Worm (Caenorhabditis elegans) whole organism, L3 larva: Measurements from ENCODE around the gene K02E2.6.

ENCODE experiments used
- ama-1 ChIP-seq: fragments of 150-350 bp; optimal IDR thresholded peaks from 2 replicates; lab custom pipeline; 2018
- ceh-28 ChIP-seq: fragments of 150-350 bp; optimal IDR thresholded peaks from 2 replicates; lab custom pipeline; 2014; ENCODE audit warnings: missing biosample characterization, missing genetic modification reagents, missing genetic modification characterization
- egl-27 ChIP-seq: sonication (generic microtip); optimal IDR thresholded peaks from 4 replicates; lab custom pipeline; 2017; ENCODE audit warnings: missing biosample characterization, missing genetic modification reagents, missing genetic modification characterization
- egl-5 ChIP-seq: fragments of 150-350 bp; optimal IDR thresholded peaks from 2 replicates; lab custom pipeline; 2017; ENCODE audit warnings: missing biosample characterization, missing genetic modification reagents, missing genetic modification characterization, inconsistent platforms
- elt-3 ChIP-seq, 3 experiments: fragments of 150-350 bp in 1 of 3; sonication (generic microtip) in 2 of 3; optimal IDR thresholded peaks; 2 replicates in 2 of 3; 4 replicates in 1 of 3; lab custom pipeline; 2014 to 2017; ENCODE audit warnings: missing biosample characterization in 3 of 3, missing genetic modification characterization in 3 of 3
- eor-1 ChIP-seq, 2 experiments: fragments of 150-350 bp; optimal IDR thresholded peaks; 2 replicates each; lab custom pipeline; 2014 to 2018; ENCODE audit warnings: missing biosample characterization in 2 of 2, missing genetic modification characterization in 2 of 2
- fkh-2 ChIP-seq: fragments of 150-350 bp; optimal IDR thresholded peaks from 2 replicates; lab custom pipeline; 2014; ENCODE audit warnings: missing biosample characterization, missing genetic modification reagents, missing genetic modification characterization
- hmg-11 ChIP-seq: sonication (generic microtip); optimal IDR thresholded peaks from 2 replicates; lab custom pipeline; 2016; ENCODE audit warnings: missing genetic modification characterization, missing compliant biosample characterization
- jun-1 ChIP-seq: fragments of 150-350 bp; optimal IDR thresholded peaks from 2 replicates; lab custom pipeline; 2014; ENCODE audit warnings: missing biosample characterization, missing genetic modification reagents, missing genetic modification characterization
- lin-15B ChIP-seq: fragments of 150-350 bp; optimal IDR thresholded peaks from 2 replicates; lab custom pipeline; 2014; ENCODE audit warnings: missing biosample characterization, missing genetic modification characterization
- lin-39 ChIP-seq: fragments of 150-350 bp; optimal IDR thresholded peaks from 2 replicates; lab custom pipeline; 2018; ENCODE audit warnings: missing biosample characterization, missing genetic modification reagents, missing genetic modification characterization
- lsy-12 ChIP-seq: sonication (generic microtip); optimal IDR thresholded peaks from 2 replicates; lab custom pipeline; 2016; ENCODE audit warnings: mild to moderate bottlenecking, missing genetic modification characterization, missing compliant biosample characterization
- mml-1 ChIP-seq: fragments of 150-350 bp; sonication (generic microtip); optimal IDR thresholded peaks from 3 replicates; lab custom pipeline; 2014; ENCODE audit warnings: missing biosample characterization, missing genetic modification characterization
- nfya-1 ChIP-seq: sonication (generic microtip); optimal IDR thresholded peaks from 2 replicates; lab custom pipeline; 2017; ENCODE audit warnings: missing genetic modification characterization, mild to moderate bottlenecking, missing compliant biosample characterization, antibody characterized with exemption, moderate library complexity; ENCODE audit not compliant: insufficient read depth
- nhr-11 ChIP-seq: fragments of 150-350 bp; optimal IDR thresholded peaks from 2 replicates; lab custom pipeline; 2014; ENCODE audit warnings: missing biosample characterization, missing genetic modification characterization
- nhr-12 ChIP-seq: fragments of 150-350 bp; optimal IDR thresholded peaks from 2 replicates; lab custom pipeline; 2014; ENCODE audit warnings: missing biosample characterization, missing genetic modification characterization
- nhr-23 ChIP-seq: fragments of 150-350 bp; optimal IDR thresholded peaks from 2 replicates; lab custom pipeline; 2014; ENCODE audit warnings: missing biosample characterization, missing genetic modification reagents, missing genetic modification characterization
- nhr-237 ChIP-seq: fragments of 150-350 bp; optimal IDR thresholded peaks from 2 replicates; lab custom pipeline; 2014; ENCODE audit warnings: missing biosample characterization, missing genetic modification characterization
- nhr-25 ChIP-seq: sonication (generic microtip); optimal IDR thresholded peaks from 2 replicates; lab custom pipeline; 2017; ENCODE audit warnings: missing biosample characterization, missing genetic modification characterization
- nhr-43 ChIP-seq: sonication (generic microtip); optimal IDR thresholded peaks from 2 replicates; lab custom pipeline; 2016; ENCODE audit warnings: mild to moderate bottlenecking, missing genetic modification characterization, missing compliant biosample characterization; ENCODE audit not compliant: poor library complexity, severe bottlenecking
- nhr-67 ChIP-seq: fragments of 150-350 bp; optimal IDR thresholded peaks from 2 replicates; lab custom pipeline; 2014; ENCODE audit warnings: missing biosample characterization, missing genetic modification characterization
- nhr-76 ChIP-seq: fragments of 150-350 bp; sonication (generic microtip); optimal IDR thresholded peaks from 5 replicates; lab custom pipeline; 2014; ENCODE audit warnings: missing biosample characterization, missing genetic modification characterization
- nhr-77 ChIP-seq: fragments of 150-350 bp; optimal IDR thresholded peaks from 2 replicates; lab custom pipeline; 2014; ENCODE audit warnings: missing biosample characterization, missing genetic modification characterization
- pha-4 ChIP-seq: fragments of 150-350 bp; optimal IDR thresholded peaks from 2 replicates; lab custom pipeline; 2014; ENCODE audit warnings: missing biosample characterization, missing genetic modification reagents, missing genetic modification characterization
- pqm-1 ChIP-seq: fragments of 150-350 bp; optimal IDR thresholded peaks from 2 replicates; lab custom pipeline; 2017; ENCODE audit warnings: missing biosample characterization, missing genetic modification characterization, inconsistent platforms
- sea-2 ChIP-seq: fragments of 150-350 bp; sonication (generic microtip); optimal IDR thresholded peaks from 4 replicates; lab custom pipeline; 2014; ENCODE audit warnings: missing biosample characterization, missing genetic modification reagents, missing genetic modification characterization
- skn-1 ChIP-seq: fragments of 150-350 bp; optimal IDR thresholded peaks from 2 replicates; lab custom pipeline; 2014; ENCODE audit warnings: missing biosample characterization, missing genetic modification characterization
- snpc-4 ChIP-seq: fragments of 150-350 bp; optimal IDR thresholded peaks from 2 replicates; lab custom pipeline; 2014; ENCODE audit warnings: missing biosample characterization, missing genetic modification characterization
- unc-62 ChIP-seq: fragments of 150-350 bp; sonication (generic microtip); optimal IDR thresholded peaks from 4 replicates; lab custom pipeline; 2014; ENCODE audit warnings: missing biosample characterization, missing genetic modification reagents, missing genetic modification characterization
- zag-1 ChIP-seq: fragments of 150-350 bp; optimal IDR thresholded peaks from 2 replicates; lab custom pipeline; 2014; ENCODE audit warnings: missing biosample characterization, missing genetic modification characterization
- ztf-4 ChIP-seq: fragments of 150-350 bp; optimal IDR thresholded peaks from 2 replicates; lab custom pipeline; 2014; ENCODE audit warnings: missing biosample characterization, missing genetic modification characterization

K02E2.6 gene

DNA sequence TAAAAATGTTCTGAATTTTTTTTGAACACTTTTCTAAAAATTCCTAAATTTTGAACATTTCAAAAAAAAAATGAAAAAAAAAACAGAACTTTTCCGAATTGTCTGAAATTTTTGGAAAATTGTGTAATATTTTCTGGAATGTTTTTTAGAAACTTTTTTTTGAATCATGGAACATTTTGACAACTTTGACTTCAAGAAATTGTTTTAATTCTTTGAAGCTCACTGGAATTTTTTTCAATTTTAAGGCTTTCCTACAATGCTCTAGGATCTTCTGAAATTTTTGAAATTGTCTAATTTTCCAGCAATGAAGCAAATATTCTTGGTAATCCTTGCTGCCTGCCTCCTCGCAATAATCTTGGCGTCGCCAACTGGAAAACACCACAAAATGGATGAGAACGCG lies 5.1 kb upstream of the K02E2.6 start, which contains the start of gene ins-35:
TSS of gene ins-35 (plus strand) at position 301 of the 400 bp plus-strand sequence.
- no peak for TF ChIP-seq nhr-25
- no peak for TF ChIP-seq egl-5
- no peak for TF ChIP-seq nhr-67
- no peak for TF ChIP-seq ceh-28
- no peak for TF ChIP-seq nhr-12 (tag; lab: Kevin White, UChicago)

ce11 chrV:20376070-20376469 lies 4.3 kb upstream of the K02E2.6 start:
- TF ChIP-seq nhr-76 (tag; lab: Kevin White, UChicago) (no peak), nhr-43 (tag; lab: Kevin White, UChicago) (no peak), nhr-237 (tag; lab: Kevin White, UChicago) (no peak), zag-1 (tag; lab: Kevin White, UChicago) (no peak), snpc-4 (no peak), egl-27 (tag; lab: Kevin White, UChicago) (no peak), egl-5 (no peak), nhr-12 (tag; lab: Kevin White, UChicago) (no peak), lin-39 (tag; lab: Kevin White, UChicago) (no peak), ceh-28 (no peak), skn-1 (no peak), nfya-1 (tag; lab: Kevin White, UChicago) (no peak), eor-1 (tag; optimal IDR thresholded peaks at IDR 0.05; lab: Kevin White, UChicago) (no peak), sea-2 (no peak), unc-62 (no peak), pha-4 (tag; lab: Kevin White, UChicago) (no peak), ztf-4 (tag; lab: Kevin White, UChicago) (no peak)
- TF ChIP-seq, all 47 proteins: peak for 0

DNA sequence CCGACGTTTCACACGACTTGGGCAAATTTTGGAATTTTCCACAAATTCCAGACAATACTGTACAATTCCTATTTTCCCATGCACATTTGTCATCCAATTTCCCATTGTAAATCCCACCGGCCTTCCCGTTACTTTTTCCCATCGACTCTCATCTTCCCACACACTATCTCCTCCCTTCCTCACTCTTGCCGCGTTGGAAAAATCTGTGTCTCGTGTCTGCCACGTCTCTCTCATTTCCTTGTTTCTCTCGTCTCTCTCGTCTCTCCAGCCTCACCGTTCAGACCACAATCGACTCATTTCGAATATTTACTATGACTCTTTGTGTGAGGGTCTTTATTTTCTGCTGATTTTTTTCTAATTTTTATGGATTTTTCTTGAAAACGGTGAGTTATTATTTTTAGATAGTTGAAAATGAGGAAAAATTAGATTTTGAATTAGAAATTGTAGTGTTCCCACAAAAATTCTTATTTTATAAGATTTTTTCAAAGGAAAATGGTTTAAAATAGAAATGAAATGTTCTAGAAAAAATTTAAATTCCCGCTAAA lies 2.8 kb downstream of the K02E2.6 start, which contains the start of gene K02E2.11:
TSS of gene K02E2.11 (plus strand) at position 251 of the 545 bp plus-strand sequence.
- TF ChIP-seq mml-1 (tag; lab: Kevin White, UChicago) (no peak), snpc-4 (peak; percentile 18), hmg-11 (tag; lab: Kevin White, UChicago) (peak; percentile 88), pha-4 (tag; lab: Kevin White, UChicago) (peak; percentile 82), lin-15B (tag; lab: Kevin White, UChicago) (peak; percentile 11), unc-62 (no peak), nhr-23 (peak; percentile 10), nfya-1 (tag; lab: Kevin White, UChicago) (peak; percentile 61), lin-39 (tag; lab: Kevin White, UChicago) (peak; percentile 5), ama-1 (no peak), egl-5 (peak; percentile 71), nhr-77 (tag; lab: Kevin White, UChicago) (no peak), skn-1 (peak; percentile 38), eor-1 (tag; optimal IDR thresholded peaks at IDR 0.05; lab: Kevin White, UChicago) (no peak), nhr-25 (peak; percentile 27)

ce11 chrV:20386942-20387341 lies 6.6 kb downstream of the K02E2.6 start, which contains the start of gene K02E2.7:
Gene K02E2.7 (minus strand): TSS chrV:20387042.
- no peak for TF ChIP-seq nfya-1 (tag; lab: Kevin White, UChicago)
- no peak for TF ChIP-seq nhr-25
- TF ChIP-seq mml-1 (tag; lab: Kevin White, UChicago): no peak
- no peak for TF ChIP-seq nhr-67
- no peak for TF ChIP-seq nhr-43 (tag; lab: Kevin White, UChicago)
- no peak for TF ChIP-seq lsy-12

- TF ChIP-seq nhr-11 (tag; lab: Kevin White, UChicago) (no peak), nhr-12 (tag; lab: Kevin White, UChicago) (no peak), elt-3 (tag; optimal IDR thresholded peaks at IDR 0.05; lab: Kevin White, UChicago) (no peak), pqm-1 (no peak), fkh-2 (tag; lab: Kevin White, UChicago) (no peak), jun-1 (no peak), snpc-4 (no peak)
Measured at ce11 chrV:20387415-20387814, 7.1 kb downstream of the K02E2.6 start, which contains the start of gene F53H2.1. Gene F53H2.1 (plus strand): TSS chrV:20387715.

ce11 chrV:20393773-20394172 lies 13.4 kb downstream of the K02E2.6 start, which contains the start of gene cnc-7:
Gene cnc-7 (plus strand): TSS chrV:20394073.
- TF ChIP-seq ztf-4 (tag; lab: Kevin White, UChicago) (no peak), nhr-23 (no peak), egl-27 (tag; lab: Kevin White, UChicago) (no peak)
- TF ChIP-seq, all 47 proteins: peak for 0
